Fruit fly (Drosophila melanogaster): ENCODE results near the gene CG33985.
A peak's percentile ranks its signal among the peaks of the same experiment; 100 is the strongest.

CG33985 gene

DNA sequence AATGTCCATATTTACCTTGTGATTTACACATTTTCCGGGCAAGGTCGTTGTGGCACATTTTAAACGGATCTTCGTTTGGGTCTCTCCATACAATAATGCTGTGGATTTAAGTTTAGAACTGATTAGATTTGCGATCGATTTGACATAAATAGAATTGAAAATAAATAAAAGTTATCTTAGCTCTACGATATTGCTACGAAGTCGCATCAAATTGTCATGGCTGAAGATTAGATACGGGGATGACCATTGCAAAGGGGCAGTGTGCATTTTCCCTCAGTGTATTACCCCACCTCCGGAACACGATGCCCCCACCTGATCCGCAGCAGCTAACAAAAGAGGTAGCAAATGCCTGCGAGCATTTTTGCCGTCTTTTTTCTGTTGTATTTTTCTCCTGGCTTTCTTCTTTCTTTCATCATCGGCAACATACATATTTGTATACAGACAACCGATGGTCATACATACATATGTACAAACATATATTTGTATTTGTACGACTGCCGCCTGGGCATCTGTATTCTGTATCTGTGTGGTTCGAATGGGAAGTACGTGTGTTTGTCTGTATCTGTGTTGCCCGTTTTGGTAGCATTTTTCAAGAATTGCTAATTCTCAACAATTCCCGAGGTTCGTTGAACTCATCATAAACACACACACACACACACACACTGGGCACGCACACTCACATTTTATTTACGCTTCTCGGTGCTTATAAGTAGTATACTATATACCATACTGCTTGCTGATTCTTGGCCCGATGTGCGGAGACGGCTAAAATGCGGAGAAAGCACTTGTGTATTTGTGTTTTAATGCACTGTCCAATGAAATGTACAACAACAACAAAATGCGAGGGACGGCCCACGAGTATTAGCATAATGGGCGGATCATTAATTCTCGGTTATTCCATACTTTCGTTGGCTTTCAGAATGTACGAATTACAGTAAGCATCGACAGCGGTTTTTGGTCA lies 18.1 kb upstream of the CG33985 start (continued):
- TF ChIP-seq pros (GFP tag; optimal IDR thresholded peaks at IDR 0.05): peak; percentile 12
- TF ChIP-seq lmd (GFP tag; IDR thresholded peaks at IDR 0.05): 0 out of 2 replicates have a peak, but pooled peaks have one; percentile 17
- peak; percentile 46; the same call in 1 of the 3 replicates for TF ChIP-seq ci (GFP tag; IDR thresholded peaks at IDR 0.05)
- no peak for TF ChIP-seq NC2β (GFP tag; optimal IDR thresholded peaks at IDR 0.05)
- TF ChIP-seq Xrp1 (GFP tag; IDR thresholded peaks at IDR 0.05): peak; percentile 35
- no peak for TF ChIP-seq CG11456 (GFP tag; IDR thresholded peaks at IDR 0.05)
- TF ChIP-seq vvl (GFP tag; IDR thresholded peaks at IDR 0.05): peak; percentile 12; the same call in 1 of the 2 replicates
- no peak for TF ChIP-seq toy (GFP tag; IDR thresholded peaks at IDR 0.05)
- TF ChIP-seq Asciz (GFP tag; optimal IDR thresholded peaks at IDR 0.05): peak; percentile 26
- TF ChIP-seq row (GFP tag; IDR thresholded peaks at IDR 0.05): 0 out of 3 replicates have a peak, but pooled peaks have one; percentile 10
- no peak for TF ChIP-seq CG12219 (GFP tag; optimal IDR thresholded peaks at IDR 0.05)
- TF ChIP-seq CG1832 (GFP tag; optimal IDR thresholded peaks at IDR 0.05): no peak
- TF ChIP-seq br (optimal IDR thresholded peaks at IDR 0.05): no peak
- no peak for TF ChIP-seq Dek (tag; optimal IDR thresholded peaks at IDR 0.05)
- TF ChIP-seq lov (optimal IDR thresholded peaks at IDR 0.05): no peak
- 0 out of 3 replicates have a peak, but pooled peaks have one; percentile 32 for TF ChIP-seq lov (GFP tag; IDR thresholded peaks at IDR 0.05)
- TF ChIP-seq Gsc (GFP tag; IDR thresholded peaks at IDR 0.05): no peak
- peak; percentile 45 for TF ChIP-seq zf30C (GFP tag; optimal IDR thresholded peaks at IDR 0.05)
- no peak for TF ChIP-seq CG2875 (GFP tag; optimal IDR thresholded peaks at IDR 0.05)
- TF ChIP-seq twi (tag; optimal IDR thresholded peaks at IDR 0.05): no peak
- TF ChIP-seq lab (GFP tag; optimal IDR thresholded peaks at IDR 0.05): peak; percentile 12
- peak; percentile 6 for TF ChIP-seq CG14710 (tag; optimal IDR thresholded peaks at IDR 0.05)
- no peak for TF ChIP-seq Bdp1 (GFP tag; optimal IDR thresholded peaks at IDR 0.05)
- no peak for TF ChIP-seq CG18599 (GFP tag; optimal IDR thresholded peaks at IDR 0.05)
- peak; percentile 88 for TF ChIP-seq cg (GFP tag; optimal IDR thresholded peaks at IDR 0.05)
- TF ChIP-seq kni (GFP tag; optimal IDR thresholded peaks at IDR 0.05): peak; percentile 17
- TF ChIP-seq Stat92E (GFP tag; optimal IDR thresholded peaks at IDR 0.05): peak in 1 of 3 experiments; percentile 24
- no peak for TF ChIP-seq Lhr (GFP tag; optimal IDR thresholded peaks at IDR 0.05)
- no peak for TF ChIP-seq CG7372 (GFP tag; IDR thresholded peaks at IDR 0.05)
- no peak for TF ChIP-seq CoRest (tag; optimal IDR thresholded peaks at IDR 0.05)
- TF ChIP-seq CG11723 (GFP tag; optimal IDR thresholded peaks at IDR 0.05): no peak
- no peak for TF ChIP-seq tio (GFP tag; optimal IDR thresholded peaks at IDR 0.05)
- TF ChIP-seq CG17361 (GFP tag; IDR thresholded peaks at IDR 0.05): peak; percentile 41; the same call in 2 of the 3 replicates
- TF ChIP-seq chinmo (GFP tag; IDR thresholded peaks at IDR 0.05; ENCODE audit: partially characterized antibody): no peak
- TF ChIP-seq CG11696 (GFP tag; IDR thresholded peaks at IDR 0.05): no peak
- TF ChIP-seq Hr39 (optimal IDR thresholded peaks at IDR 0.05): no peak
- TF ChIP-seq Gug (GFP tag; IDR thresholded peaks at IDR 0.05): peak; percentile 16; the same call in 1 of the 4 replicates
- TF ChIP-seq CG10979 (tag; optimal IDR thresholded peaks at IDR 0.05): peak; percentile 8
- TF ChIP-seq ara (GFP tag; IDR thresholded peaks at IDR 0.05): peak; percentile 19; the same call in 1 of the 2 replicates
- peak; percentile 31 for TF ChIP-seq CG1603 (tag; optimal IDR thresholded peaks at IDR 0.05)
- TF ChIP-seq D (optimal IDR thresholded peaks at IDR 0.05): no peak
- peak; percentile 33 for TF ChIP-seq D (GFP tag; optimal IDR thresholded peaks at IDR 0.05)
- no peak for TF ChIP-seq CG15514 (GFP tag; optimal IDR thresholded peaks at IDR 0.05)
- no peak for TF ChIP-seq CG18476 (GFP tag; optimal IDR thresholded peaks at IDR 0.05)
- TF ChIP-seq Med (GFP tag): peak; percentile 3
- TF ChIP-seq gcm2 (GFP tag; optimal IDR thresholded peaks at IDR 0.05): no peak
- no peak for TF ChIP-seq Hmr (GFP tag; optimal IDR thresholded peaks at IDR 0.05)
- TF ChIP-seq ranshi (GFP tag; IDR thresholded peaks at IDR 0.05): 0 out of 2 replicates have a peak, but pooled peaks have one; percentile 6

Data from whole organism, embryonic.